Fruit fly (Drosophila melanogaster): ENCODE measurements around the gene His4r.

dm6 chr3R:14624671-14625070 is 884 bp upstream of the His4r start:
- no peak for TF ChIP-seq Dll (optimal IDR thresholded peaks at IDR 0.05)
- no peak for TF ChIP-seq usp (GFP tag; optimal IDR thresholded peaks at IDR 0.05)

Measured in whole organism.